Fruit fly (Drosophila melanogaster): Measurements from ENCODE around the gene Lam.

The Lam gene

dm6 chr2L:5569503-5569902 is 27.2 kb downstream of the Lam start (continued):
- TF ChIP-seq hbn (GFP tag; IDR thresholded peaks at IDR 0.05; ENCODE audit: partially characterized antibody) (no peak), CG12104 (GFP tag; optimal IDR thresholded peaks at IDR 0.05) (no peak), eyg (GFP tag; optimal IDR thresholded peaks at IDR 0.05) (no peak), NC2α (GFP tag; optimal IDR thresholded peaks at IDR 0.05) (no peak), nerfin-2 (GFP tag; IDR thresholded peaks at IDR 0.05; ENCODE audit: partially characterized antibody) (no peak), B-H2 (GFP tag; optimal IDR thresholded peaks at IDR 0.05) (no peak), CG9215 (GFP tag; IDR thresholded peaks at IDR 0.05) (no peak), aop (GFP tag; IDR thresholded peaks at IDR 0.05) (no peak), sob (GFP tag; IDR thresholded peaks at IDR 0.05) (no peak; the same call in 1 of the 2 replicates), ac (GFP tag; optimal IDR thresholded peaks at IDR 0.05) (no peak), HLHmδ (GFP tag; optimal IDR thresholded peaks at IDR 0.05) (no peak), CG33213 (GFP tag; optimal IDR thresholded peaks at IDR 0.05) (no peak), Bteb2 (GFP tag; optimal IDR thresholded peaks at IDR 0.05) (no peak), gcm (GFP tag; optimal IDR thresholded peaks at IDR 0.05) (no peak), CG6272 (GFP tag; IDR thresholded peaks at IDR 0.05) (no peak), ase (GFP tag; IDR thresholded peaks at IDR 0.05) (peak; percentile 39; the same call in 1 of the 3 replicates), rib (GFP tag; IDR thresholded peaks at IDR 0.05) (no peak), CG2129 (GFP tag; IDR thresholded peaks at IDR 0.05; ENCODE audit: partially characterized antibody) (no peak), sens-2 (GFP tag; IDR thresholded peaks at IDR 0.05) (no peak), Oaz (GFP tag; IDR thresholded peaks at IDR 0.05) (peak; percentile 33; the same call in 1 of the 2 replicates), Hsf (GFP tag; optimal IDR thresholded peaks at IDR 0.05) (peak; percentile 31), CG17328 (GFP tag; IDR thresholded peaks at IDR 0.05) (peak; percentile 43; the same call in 1 of the 2 replicates), CG14860 (GFP tag; IDR thresholded peaks at IDR 0.05; ENCODE audit: partially characterized antibody) (no peak), Aef1 (GFP tag; IDR thresholded peaks at IDR 0.05) (no peak), chinmo (GFP tag; IDR thresholded peaks at IDR 0.05; ENCODE audit: partially characterized antibody) (no peak), sr (GFP tag; IDR thresholded peaks at IDR 0.05) (no peak), dmrt11E (tag; optimal IDR thresholded peaks at IDR 0.05) (no peak), CG3995 (GFP tag; optimal IDR thresholded peaks at IDR 0.05) (no peak), CG9797 (GFP tag; optimal IDR thresholded peaks at IDR 0.05) (no peak), CG11456 (GFP tag; IDR thresholded peaks at IDR 0.05) (0 out of 3 replicates have a peak, but pooled peaks have one; percentile 43), slp2 (GFP tag; optimal IDR thresholded peaks at IDR 0.05) (no peak), CG8944 (GFP tag; optimal IDR thresholded peaks at IDR 0.05) (no peak), exex (tag; optimal IDR thresholded peaks at IDR 0.05) (no peak), CG13287 (GFP tag; IDR thresholded peaks at IDR 0.05; ENCODE audit: partially characterized antibody) (no peak), dimm (GFP tag; IDR thresholded peaks at IDR 0.05) (no peak), CG11696 (GFP tag; IDR thresholded peaks at IDR 0.05) (no peak), inv (GFP tag; IDR thresholded peaks at IDR 0.05; ENCODE audit: partially characterized antibody) (no peak), row (GFP tag; IDR thresholded peaks at IDR 0.05) (peak; percentile 69), CG14965 (GFP tag; optimal IDR thresholded peaks at IDR 0.05; ENCODE audit: borderline replicate concordance) (no peak), CoRest (tag; optimal IDR thresholded peaks at IDR 0.05) (peak; percentile 27), CG12236 (GFP tag; optimal IDR thresholded peaks at IDR 0.05) (no peak), lbe (GFP tag; optimal IDR thresholded peaks at IDR 0.05) (no peak), HmgZ (tag; optimal IDR thresholded peaks at IDR 0.05) (no peak), grau (tag; optimal IDR thresholded peaks at IDR 0.05) (no peak)

All from whole organism, embryonic.